Worm (Caenorhabditis elegans) whole organism, L4/young adult: Measurements from ENCODE around the gene F17H10.4.

ENCODE experiments used
- W03F9.2 ChIP-seq: fragments of 150-350 bp; optimal IDR thresholded peaks from 2 replicates; lab custom pipeline; 2014; ENCODE audit warnings: missing biosample characterization, missing genetic modification characterization
- dao-5 ChIP-seq: sonication (generic microtip); optimal IDR thresholded peaks from 2 replicates; lab custom pipeline; 2016; ENCODE audit warnings: missing genotype, missing genetic modification characterization, moderate library complexity, missing compliant biosample characterization
- him-1 ChIP-seq: sonication (generic microtip); optimal IDR thresholded peaks from 2 replicates; lab custom pipeline; 2016; ENCODE audit warnings: missing genotype, missing genetic modification reagents, missing genetic modification characterization, missing compliant biosample characterization

Gene F17H10.4

DNA sequence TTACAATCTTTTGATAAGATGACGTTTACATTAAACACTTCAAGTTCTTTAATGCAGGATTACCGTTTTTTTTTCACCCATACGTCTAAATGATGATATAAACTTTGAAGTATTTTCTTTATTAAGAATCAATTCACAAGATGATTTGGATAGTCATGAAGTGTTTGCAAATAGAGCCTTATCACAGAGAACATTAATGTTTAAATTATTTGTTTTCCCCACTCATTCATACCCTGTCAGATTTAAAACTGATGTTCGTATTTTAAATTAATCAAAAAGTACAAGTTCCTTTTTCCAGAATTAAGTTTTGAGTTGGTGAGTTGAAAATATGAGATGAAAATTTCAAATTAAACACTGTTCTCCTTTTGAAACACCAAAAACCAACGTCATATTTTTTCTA lies 35.7 kb downstream of the F17H10.4 start, which contains the start of gene R03G8.3:
R03G8.3 (plus strand) TSS at position 301 of the 400 bp plus-strand sequence.
- TF ChIP-seq W03F9.2 (no peak), him-1 (tag; lab: Kevin White, UChicago) (no peak), dao-5 (tag; lab: Kevin White, UChicago) (no peak)

DNA sequence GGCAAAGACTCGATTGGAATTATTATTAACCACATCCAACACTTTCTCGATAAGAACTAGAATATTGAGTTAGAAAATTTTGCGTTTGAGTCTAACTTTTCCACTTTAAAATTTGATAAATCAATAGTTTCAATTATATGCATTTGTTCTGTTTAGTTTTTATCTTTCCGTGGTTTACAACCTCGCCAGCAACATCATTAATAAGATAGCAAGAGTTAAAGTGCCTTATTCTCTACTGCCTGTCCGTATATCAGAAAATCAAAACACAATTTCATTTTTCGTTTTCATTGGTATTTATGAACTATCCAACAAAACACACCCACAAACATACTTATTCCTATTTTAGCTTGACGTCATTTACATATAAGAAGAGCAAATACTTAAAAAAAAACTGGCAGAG lies 37.8 kb downstream of the F17H10.4 start:
- TF ChIP-seq him-1 (tag; lab: Kevin White, UChicago) (no peak), dao-5 (tag; lab: Kevin White, UChicago) (no peak), W03F9.2 (no peak)

- TF ChIP-seq dao-5 (tag; lab: Kevin White, UChicago) (no peak), him-1 (tag; lab: Kevin White, UChicago) (no peak), W03F9.2 (no peak)
These were observed 42.0 kb downstream of the F17H10.4 start, which contains the start of gene R03G8.1 for ce11 chrX:13084273-13084672. Gene R03G8.1, plus strand, starts transcription at chrX:13084573.

ce11 chrX:13082326-13082725 lies 44.0 kb downstream of the F17H10.4 start, which contains the start of gene str-10:
Gene str-10, plus strand, starts transcription at chrX:13082626.
- TF ChIP-seq him-1 (tag; lab: Kevin White, UChicago) (no peak), W03F9.2 (no peak), dao-5 (tag; lab: Kevin White, UChicago) (no peak)

- TF ChIP-seq W03F9.2, result no peak
- no peak for TF ChIP-seq dao-5 (tag; lab: Kevin White, UChicago)
- no peak for TF ChIP-seq him-1 (tag; lab: Kevin White, UChicago)
These were observed 48.4 kb downstream of the F17H10.4 start, which contains the start of gene K03A11.4 for ce11 chrX:13077872-13078271. Gene K03A11.4, plus strand, starts transcription at chrX:13078172.
